Fruit fly (Drosophila melanogaster) Kc167 (cell line): Measurements from ENCODE around the gene CG16781.

Experiments used
- Sin3A ChIP-seq: fragments of >200 bp; optimal IDR thresholded peaks from 2 replicates; lab custom pipeline; 2018; ENCODE audit warnings: missing external identifiers
- h ChIP-seq: fragments of >200 bp; optimal IDR thresholded peaks from 3 replicates; lab custom pipeline; 2018; ENCODE audit warnings: missing external identifiers

DNA sequence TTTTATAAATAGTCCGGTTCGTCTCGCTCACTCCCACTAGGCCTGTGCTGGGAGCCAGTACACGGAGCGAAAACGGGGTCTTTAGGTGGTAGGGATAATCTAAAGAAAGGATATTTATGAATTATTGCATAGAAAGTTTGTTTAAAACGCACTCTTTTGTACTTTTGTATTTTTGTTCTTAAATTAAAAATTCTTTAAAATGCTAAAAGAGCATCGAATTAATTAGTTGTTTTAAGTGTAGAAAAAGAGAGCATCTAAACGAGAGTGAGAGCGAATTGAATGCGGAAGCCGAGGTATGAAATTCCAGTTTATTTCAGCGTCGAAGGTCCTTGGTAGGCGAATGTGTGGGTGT, 36.3 kb downstream of the CG16781 start:
- no peak for TF ChIP-seq Sin3A (lab: Kevin White, UChicago)
- TF ChIP-seq h, result no peak
